Worm (Caenorhabditis elegans) whole organism, L4 larva: Measurements from ENCODE around the gene osm-11.
"Not testable (repeated sequence)": the region's sequence is repeated elsewhere in the genome, so short reads cannot be mapped to it uniquely, and the experiment has no call there.

Experiments used
- ces-1 ChIP-seq: fragments of 150-350 bp; sonication (generic microtip); optimal IDR thresholded peaks from 4 replicates; lab custom pipeline; 2014; ENCODE audit warnings: missing biosample characterization, missing genetic modification reagents, missing genetic modification characterization
- daf-19 ChIP-seq: fragments of 200-800 bp; sonication (Bioruptor generic); conservative IDR thresholded peaks from 2 replicates; pipeline ENCODE4 v1.3.6; 2022; ENCODE audit warnings: missing genetic modification characterization, missing compliant biosample characterization
- fos-1 ChIP-seq: fragments of 150-350 bp; optimal IDR thresholded peaks from 2 replicates; lab custom pipeline; 2014; ENCODE audit warnings: missing biosample characterization, missing genetic modification characterization
- mep-1 ChIP-seq: fragments of 150-350 bp; sonication (generic microtip); optimal IDR thresholded peaks from 3 replicates; lab custom pipeline; 2014; ENCODE audit warnings: missing biosample characterization, missing genetic modification characterization
- nhr-111 ChIP-seq: fragments of 200-800 bp; sonication (Bioruptor generic); optimal IDR thresholded peaks from 2 replicates; lab custom pipeline; 2018; ENCODE audit warnings: mild to moderate bottlenecking, missing genetic modification characterization, missing compliant biosample characterization
- nhr-41 ChIP-seq: fragments of 200-800 bp; sonication (Bioruptor generic); IDR thresholded peaks from 2 replicates; pipeline ENCODE4 v1.3.6; 2022; ENCODE audit warnings: missing genetic modification reagents, missing genetic modification characterization, missing compliant biosample characterization

DNA sequence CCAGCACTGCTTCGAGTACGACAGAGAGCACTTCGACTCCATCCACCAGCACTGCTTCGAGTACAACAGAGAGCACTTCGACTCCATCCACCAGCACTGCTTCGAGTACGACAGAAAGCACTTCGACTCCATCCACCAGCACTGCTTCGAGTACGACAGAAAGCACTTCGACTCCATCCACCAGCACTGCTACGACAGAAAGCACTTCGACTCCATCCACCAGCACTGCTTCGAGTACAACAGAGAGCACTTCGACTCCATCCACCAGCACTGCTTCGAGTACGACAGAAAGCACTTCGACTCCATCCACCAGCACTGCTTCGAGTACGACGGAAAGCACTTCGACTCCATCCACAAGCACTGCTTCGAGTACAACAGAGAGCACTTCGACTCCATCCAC lies 21.2 kb upstream of the osm-11 start:
- TF ChIP-seq ces-1 (GFP tag; lab: Kevin White, UChicago); fos-1; nhr-111 (GFP tag; lab: Kevin White, UChicago); nhr-41; mep-1 (tag; lab: Kevin White, UChicago); daf-19 (GFP tag; lab: Robert Waterston, UW): not testable (repeated sequence)
